Worm (Caenorhabditis elegans) whole organism, late embryonic: Measurements from ENCODE around the gene myrf-2.

Experiments
- ahr-1 ChIP-seq: sonication (generic microtip); optimal IDR thresholded peaks from 2 replicates; lab custom pipeline; 2016; ENCODE audit warnings: missing genetic modification characterization, missing compliant biosample characterization
- ceh-14 ChIP-seq: sonication (generic microtip); optimal IDR thresholded peaks from 2 replicates; lab custom pipeline; 2016; ENCODE audit warnings: missing genotype, missing genetic modification characterization, missing compliant biosample characterization
- ceh-2 ChIP-seq: sonication (generic microtip); optimal IDR thresholded peaks from 2 replicates; lab custom pipeline; 2016; ENCODE audit warnings: missing genotype, missing genetic modification characterization, missing compliant biosample characterization
- ceh-31 ChIP-seq: sonication (generic microtip); optimal IDR thresholded peaks from 2 replicates; lab custom pipeline; 2016; ENCODE audit warnings: missing genetic modification characterization, missing compliant biosample characterization
- ceh-6 ChIP-seq: fragments of 200-800 bp; sonication (Bioruptor generic); optimal IDR thresholded peaks from 2 replicates; lab custom pipeline; 2018; ENCODE audit warnings: mild to moderate bottlenecking, missing genetic modification characterization, missing compliant biosample characterization
- elt-2 ChIP-seq: sonication (generic microtip); optimal IDR thresholded peaks from 2 replicates; lab custom pipeline; 2016; ENCODE audit warnings: missing genetic modification reagents, missing genetic modification characterization, missing compliant biosample characterization
- ets-4 ChIP-seq: sonication (generic microtip); optimal IDR thresholded peaks from 2 replicates; lab custom pipeline; 2016; ENCODE audit warnings: missing genetic modification characterization, missing compliant biosample characterization
- fkh-10 ChIP-seq: fragments of 150-350 bp; optimal IDR thresholded peaks from 2 replicates; lab custom pipeline; 2014; ENCODE audit warnings: missing biosample characterization, missing genetic modification reagents, missing genetic modification characterization
- madf-2 ChIP-seq: sonication (generic microtip); optimal IDR thresholded peaks from 2 replicates; lab custom pipeline; 2017; ENCODE audit warnings: missing genetic modification characterization, missing compliant biosample characterization
- nfya-1 ChIP-seq: sonication (generic microtip); optimal IDR thresholded peaks from 2 replicates; lab custom pipeline; 2017; ENCODE audit warnings: missing genetic modification characterization, mild to moderate bottlenecking, missing compliant biosample characterization, antibody characterized with exemption, moderate library complexity
- nhr-11 ChIP-seq: fragments of 150-350 bp; optimal IDR thresholded peaks from 2 replicates; lab custom pipeline; 2014; ENCODE audit warnings: missing biosample characterization, missing genetic modification characterization
- pag-3 ChIP-seq: sonication (generic microtip); optimal IDR thresholded peaks from 2 replicates; lab custom pipeline; 2016; ENCODE audit warnings: missing compliant biosample characterization, missing genetic modification characterization, borderline replicate concordance
- pha-2 ChIP-seq: sonication (generic microtip); optimal IDR thresholded peaks from 2 replicates; lab custom pipeline; 2017; ENCODE audit warnings: mild to moderate bottlenecking, missing genetic modification characterization, missing compliant biosample characterization
- unc-3 ChIP-seq, 2 experiments: fragments of 200-800 bp in 1 of 2; sonication (Bioruptor generic) in 1 of 2; sonication (generic microtip) in 1 of 2; conservative IDR thresholded peaks in 1 of 2; optimal IDR thresholded peaks in 1 of 2; 2 replicates each; pipeline versions ENCODE4 v1.3.6 to Lab custom; 2016 to 2022; ENCODE audit warnings: missing compliant biosample characterization in 2 of 2, missing genetic modification characterization in 2 of 2, missing genetic modification reagents in 1 of 2

- TF ChIP-seq nfya-1 (tag; lab: Kevin White, UChicago) (no peak), fkh-10 (GFP tag; lab: Kevin White, UChicago) (no peak), ets-4 (tag; lab: Kevin White, UChicago) (no peak), ahr-1 (tag; lab: Kevin White, UChicago) (no peak), nhr-11 (no peak), elt-2 (peak; percentile 27), ceh-14 (tag; lab: Kevin White, UChicago) (no peak), ceh-6 (no peak), madf-2 (tag; lab: Kevin White, UChicago) (no peak), pha-2 (no peak), pag-3 (tag; lab: Kevin White, UChicago) (no peak), ceh-31 (tag; lab: Kevin White, UChicago) (no peak), ceh-2 (tag; lab: Kevin White, UChicago) (no peak), unc-3 (GFP tag; conservative IDR thresholded peaks at IDR 0.05; lab: Robert Waterston, UW) (no peak), unc-3 (tag; optimal IDR thresholded peaks at IDR 0.05; lab: Kevin White, UChicago) (no peak)
These were observed 14.3 kb upstream of the myrf-2 start for ce11 chrX:10208481-10208880.
